Worm (Caenorhabditis elegans) whole organism, L4 larva: ENCODE data around the gene F55C9.15.

ENCODE experiments used
- F37D6.2 ChIP-seq: sonication (generic microtip); optimal IDR thresholded peaks from 2 replicates; lab custom pipeline; 2016; ENCODE audit warnings: mild to moderate bottlenecking, missing genetic modification characterization, missing compliant biosample characterization
- F49E8.2 ChIP-seq: sonication (generic microtip); optimal IDR thresholded peaks from 2 replicates; lab custom pipeline; 2016; ENCODE audit warnings: missing compliant biosample characterization, mild to moderate bottlenecking, missing genetic modification characterization, borderline replicate concordance
- ama-1 ChIP-seq: fragments of 150-350 bp; optimal IDR thresholded peaks from 2 replicates; lab custom pipeline; 2014; ENCODE audit warnings: inconsistent platforms, mixed read lengths
- fkh-10 ChIP-seq: fragments of 150-350 bp; optimal IDR thresholded peaks from 2 replicates; lab custom pipeline; 2014; ENCODE audit warnings: missing biosample characterization, missing genetic modification reagents, missing genetic modification characterization
- nhr-41 ChIP-seq: fragments of 200-800 bp; sonication (Bioruptor generic); IDR thresholded peaks from 2 replicates; pipeline ENCODE4 v1.3.6; 2022; ENCODE audit warnings: missing genetic modification reagents, missing genetic modification characterization, missing compliant biosample characterization
- nhr-76 ChIP-seq: fragments of 150-350 bp; optimal IDR thresholded peaks from 2 replicates; lab custom pipeline; 2014; ENCODE audit warnings: missing biosample characterization, missing genetic modification characterization
- ztf-11 ChIP-seq: fragments of 150-350 bp; optimal IDR thresholded peaks from 2 replicates; lab custom pipeline; 2014; ENCODE audit warnings: missing biosample characterization, missing genetic modification characterization

DNA sequence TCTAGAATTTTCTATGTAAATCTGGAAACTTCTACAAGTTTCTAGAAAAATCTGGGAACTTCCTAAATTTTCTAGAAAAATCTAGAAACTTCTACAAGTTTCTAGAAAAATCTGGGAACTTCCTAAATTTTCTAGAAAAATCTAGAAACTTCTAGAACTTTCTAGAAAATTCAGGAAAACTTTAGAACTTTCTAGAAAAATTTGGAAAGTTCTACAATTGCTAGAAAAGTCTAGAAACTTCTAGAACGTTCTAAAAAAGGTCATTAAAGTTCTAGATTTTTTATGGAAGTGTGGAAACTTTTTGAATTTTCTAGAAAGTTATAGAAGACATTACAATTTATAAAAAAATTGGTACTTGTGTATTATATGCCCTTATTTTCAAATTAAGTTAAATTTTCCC is 13.8 kb downstream of the F55C9.15 start, which contains the start of gene F55C9.5:
- TF ChIP-seq nhr-41 (GFP tag; lab: Robert Waterston, UW): no peak
- no peak for TF ChIP-seq ztf-11
- no peak for TF ChIP-seq fkh-10 (GFP tag; lab: Kevin White, UChicago)
- TF ChIP-seq nhr-76 (tag; lab: Kevin White, UChicago): no peak
- no peak for TF ChIP-seq ama-1 (lab: Kevin White, UChicago)
- no peak for TF ChIP-seq F37D6.2 (tag; lab: Kevin White, UChicago)
- TF ChIP-seq F49E8.2 (tag; lab: Kevin White, UChicago): no peak
